Fruit fly (Drosophila melanogaster): ENCODE data around the gene CG6675.
A peak's percentile ranks its signal among the peaks of the same experiment; 100 is the strongest.

Gene CG6675

dm6 chr2L:22129581-22130300 is 21.0 kb downstream of the CG6675 start, which contains the start of gene CycK:
Gene CycK, minus strand, starts transcription at chr2L:22130142.
- TF ChIP-seq N (GFP tag; optimal IDR thresholded peaks at IDR 0.05) (peak; percentile 65), Dif (GFP tag; optimal IDR thresholded peaks at IDR 0.05; ENCODE audit: partially characterized antibody) (no peak), sv (GFP tag; optimal IDR thresholded peaks at IDR 0.05) (no peak), ey (GFP tag; optimal IDR thresholded peaks at IDR 0.05) (no peak), Hr78 (GFP tag; optimal IDR thresholded peaks at IDR 0.05) (no peak), Hnf4 (GFP tag; optimal IDR thresholded peaks at IDR 0.05) (peak; percentile 32), Abd-B (GFP tag; optimal IDR thresholded peaks at IDR 0.05) (no peak), lola (GFP tag; optimal IDR thresholded peaks at IDR 0.05) (no peak), foxo (GFP tag; optimal IDR thresholded peaks at IDR 0.05) (peak in 1 of 2 experiments; percentile 3), psq (GFP tag; optimal IDR thresholded peaks at IDR 0.05) (no peak), Vsx2 (GFP tag; optimal IDR thresholded peaks at IDR 0.05; ENCODE audit: partially characterized antibody) (no peak), woc (GFP tag; optimal IDR thresholded peaks at IDR 0.05) (peak; percentile 74), Myc (optimal IDR thresholded peaks at IDR 0.05) (peak; percentile 53), dmrt93B (GFP tag; optimal IDR thresholded peaks at IDR 0.05) (no peak), OdsH (GFP tag; optimal IDR thresholded peaks at IDR 0.05) (no peak), Rel (GFP tag; optimal IDR thresholded peaks at IDR 0.05) (no peak), Rel (tag; optimal IDR thresholded peaks at IDR 0.05) (peak; percentile 8), HLH106 (tag; optimal IDR thresholded peaks at IDR 0.05) (peak; percentile 43), pan (optimal IDR thresholded peaks at IDR 0.05) (no peak)

DNA sequence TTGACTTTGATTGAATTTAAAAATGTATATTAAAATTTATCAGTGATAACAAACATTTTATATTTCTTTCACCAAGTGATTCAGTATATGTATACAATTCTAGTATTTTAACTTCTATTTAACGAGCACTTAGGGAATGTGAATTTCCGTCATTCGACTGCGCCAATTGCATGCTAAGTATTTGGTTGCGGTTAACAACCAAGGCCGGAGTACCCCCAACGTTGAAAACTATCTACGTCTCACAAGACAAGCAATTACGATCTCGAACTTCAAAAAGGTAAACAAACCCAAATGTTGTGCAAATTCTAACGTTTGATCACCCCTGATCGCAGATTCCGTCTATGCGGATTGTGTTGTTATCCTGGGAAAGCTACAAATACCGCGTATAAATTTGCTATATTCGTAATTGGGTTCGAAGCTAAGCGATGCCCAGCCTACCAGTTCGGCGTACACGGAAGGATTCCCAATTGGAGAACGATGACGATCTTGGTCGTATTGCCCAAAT is 22.5 kb downstream of the CG6675 start, which contains the start of gene CG42748:
CG42748 (plus strand) TSS at position 51 of the 505 bp plus-strand sequence.
- TF ChIP-seq woc (GFP tag; optimal IDR thresholded peaks at IDR 0.05) = peak; percentile 11
- no peak for TF ChIP-seq jim (GFP tag; optimal IDR thresholded peaks at IDR 0.05)
- peak in 1 of 2 experiments; percentile 29 for TF ChIP-seq foxo (GFP tag; optimal IDR thresholded peaks at IDR 0.05)
- peak; percentile 30 for TF ChIP-seq HLH106 (tag; optimal IDR thresholded peaks at IDR 0.05)

DNA sequence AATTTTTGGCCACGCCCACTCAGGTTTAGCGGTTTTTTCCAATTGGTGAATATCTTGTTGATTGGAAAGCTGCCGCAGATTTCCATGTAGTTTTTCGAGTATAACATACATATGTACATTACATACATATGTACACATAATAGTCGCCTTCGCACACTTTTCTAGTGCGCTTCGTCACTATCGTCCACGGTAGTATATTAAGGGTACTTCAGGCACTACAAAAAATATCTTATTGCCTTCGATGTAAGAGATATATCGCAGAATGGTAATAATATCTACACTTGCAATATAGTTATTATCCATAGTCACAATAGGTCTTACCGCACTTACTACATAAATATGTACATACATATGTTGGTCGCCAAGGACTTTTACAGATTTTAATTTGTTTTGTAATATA is 24.2 kb downstream of the CG6675 start:
- TF ChIP-seq CG32264 (GFP tag; optimal IDR thresholded peaks at IDR 0.05) (no peak), dmrt93B (GFP tag; optimal IDR thresholded peaks at IDR 0.05) (no peak), h (GFP tag; optimal IDR thresholded peaks at IDR 0.05) (no peak), N (GFP tag; optimal IDR thresholded peaks at IDR 0.05) (no peak), Abd-B (GFP tag; optimal IDR thresholded peaks at IDR 0.05) (no peak), Hnf4 (GFP tag; optimal IDR thresholded peaks at IDR 0.05) (no peak)

dm6 chr2L:22134091-22134730 is 25.4 kb downstream of the CG6675 start:
- no peak for TF ChIP-seq CG32264 (GFP tag; optimal IDR thresholded peaks at IDR 0.05)
- no peak for TF ChIP-seq usp (GFP tag; optimal IDR thresholded peaks at IDR 0.05)
- TF ChIP-seq Mio (GFP tag; optimal IDR thresholded peaks at IDR 0.05) = no peak
- TF ChIP-seq brk (GFP tag; optimal IDR thresholded peaks at IDR 0.05) = peak; percentile 34
- TF ChIP-seq OdsH (GFP tag; optimal IDR thresholded peaks at IDR 0.05) = no peak
- TF ChIP-seq Dif (GFP tag; optimal IDR thresholded peaks at IDR 0.05; ENCODE audit: partially characterized antibody) = peak; percentile 79
- no peak for TF ChIP-seq Jra (GFP tag; optimal IDR thresholded peaks at IDR 0.05)
- no peak for TF ChIP-seq tai (GFP tag; optimal IDR thresholded peaks at IDR 0.05)
- TF ChIP-seq HLH106 (tag; optimal IDR thresholded peaks at IDR 0.05) = no peak
- TF ChIP-seq sage (GFP tag; optimal IDR thresholded peaks at IDR 0.05) = no peak
- peak; percentile 33 for TF ChIP-seq Hr83 (GFP tag; optimal IDR thresholded peaks at IDR 0.05; ENCODE audit: poor library complexity, severe bottlenecking)
- TF ChIP-seq jim (GFP tag; optimal IDR thresholded peaks at IDR 0.05) = no peak
- TF ChIP-seq Vsx2 (GFP tag; optimal IDR thresholded peaks at IDR 0.05; ENCODE audit: partially characterized antibody) = peak; percentile 68
- no peak for TF ChIP-seq dsf (GFP tag; optimal IDR thresholded peaks at IDR 0.05; ENCODE audit: borderline replicate concordance)
- no peak for TF ChIP-seq dmrt93B (GFP tag; optimal IDR thresholded peaks at IDR 0.05)
- no peak for TF ChIP-seq GATAd (GFP tag; optimal IDR thresholded peaks at IDR 0.05)
- TF ChIP-seq Sp1 (GFP tag; optimal IDR thresholded peaks at IDR 0.05) = no peak
- no peak for TF ChIP-seq Hr78 (GFP tag; optimal IDR thresholded peaks at IDR 0.05)
- TF ChIP-seq foxo (GFP tag; optimal IDR thresholded peaks at IDR 0.05) = no peak
- no peak for TF ChIP-seq ey (GFP tag; optimal IDR thresholded peaks at IDR 0.05)
- no peak for TF ChIP-seq Myc (optimal IDR thresholded peaks at IDR 0.05)
- no peak for TF ChIP-seq Dfd (GFP tag; optimal IDR thresholded peaks at IDR 0.05)
- TF ChIP-seq fru (GFP tag; optimal IDR thresholded peaks at IDR 0.05) = no peak
- TF ChIP-seq Abd-B (GFP tag; optimal IDR thresholded peaks at IDR 0.05) = no peak
- TF ChIP-seq pan (optimal IDR thresholded peaks at IDR 0.05) = no peak
- TF ChIP-seq Hnf4 (GFP tag; optimal IDR thresholded peaks at IDR 0.05) = no peak
- no peak for TF ChIP-seq h (GFP tag; optimal IDR thresholded peaks at IDR 0.05)
- no peak for TF ChIP-seq br (GFP tag; optimal IDR thresholded peaks at IDR 0.05)
- TF ChIP-seq CrebA (GFP tag; optimal IDR thresholded peaks at IDR 0.05; ENCODE audit: borderline replicate concordance) = peak; percentile 88
- peak; percentile 25 for TF ChIP-seq woc (GFP tag; optimal IDR thresholded peaks at IDR 0.05)
- TF ChIP-seq psq (GFP tag; optimal IDR thresholded peaks at IDR 0.05) = peak; percentile 20
- peak; percentile 4 for TF ChIP-seq rgr (GFP tag; optimal IDR thresholded peaks at IDR 0.05)
- TF ChIP-seq dl (GFP tag; optimal IDR thresholded peaks at IDR 0.05; ENCODE audit: insufficient read depth in 1 of 2, partially characterized antibody in 2 of 2) = peak; percentile 58 to 79
- no peak for TF ChIP-seq CG9705 (GFP tag; optimal IDR thresholded peaks at IDR 0.05)
- TF ChIP-seq lola (GFP tag; optimal IDR thresholded peaks at IDR 0.05) = no peak
